Worm (Caenorhabditis elegans) whole organism, late embryonic: ENCODE results near the gene fdgt-1.

Experiments
- npax-4 ChIP-seq: sonication (generic microtip); optimal IDR thresholded peaks from 2 replicates; lab custom pipeline; 2016; ENCODE audit warnings: missing genetic modification characterization, missing compliant biosample characterization
- tbx-2 ChIP-seq: sonication (generic microtip); optimal IDR thresholded peaks from 2 replicates; lab custom pipeline; 2016; ENCODE audit warnings: missing genetic modification characterization, missing compliant biosample characterization

DNA sequence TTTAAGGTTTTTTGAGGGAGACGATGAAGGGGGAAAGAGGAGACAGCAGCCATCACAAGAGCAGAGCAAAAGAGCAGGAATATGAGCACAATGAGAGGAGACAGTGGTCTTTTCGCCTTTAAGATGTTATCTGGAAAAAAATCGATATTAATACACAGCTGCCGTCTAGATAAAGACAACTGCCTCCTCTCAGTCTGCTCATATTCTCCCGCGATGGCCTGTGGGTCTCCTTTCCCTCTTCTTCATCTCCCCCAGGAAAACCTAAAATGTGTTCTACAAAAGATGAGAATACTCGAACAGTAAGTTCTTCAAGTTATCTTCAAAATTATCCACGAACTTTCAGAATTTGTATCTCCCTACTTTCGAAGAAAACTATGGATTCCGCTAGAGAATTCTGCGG lies 46.1 kb downstream of the fdgt-1 start, which contains the start of the genes fbxb-52 and fbxb-51:
- TF ChIP-seq tbx-2 (tag; lab: Kevin White, UChicago) (no peak), npax-4 (no peak)
